Worm (Caenorhabditis elegans) whole organism, young adult: Measurements from ENCODE around the gene T19D7.6.

ENCODE experiments used
- F52B5.7 ChIP-seq: sonication (generic microtip); optimal IDR thresholded peaks from 2 replicates; lab custom pipeline; 2016; ENCODE audit warnings: mild to moderate bottlenecking, missing genetic modification characterization, missing compliant biosample characterization
- ama-1 ChIP-seq, 3 experiments: fragments of 150-350 bp in 1 of 3; sonication (generic microtip) in 2 of 3; optimal IDR thresholded peaks; 2 replicates each; lab custom pipeline; 2014 to 2018; ENCODE audit warnings: missing biosample characterization in 2 of 3, missing genetic modification characterization in 2 of 3, missing genetic modification reagents in 2 of 3
- atf-7 ChIP-seq: sonication (generic microtip); optimal IDR thresholded peaks from 2 replicates; lab custom pipeline; 2017; ENCODE audit warnings: mild to moderate bottlenecking, missing genetic modification characterization, missing compliant biosample characterization
- die-1 ChIP-seq: sonication (generic microtip); optimal IDR thresholded peaks from 2 replicates; lab custom pipeline; 2016; ENCODE audit warnings: missing genotype, mild to moderate bottlenecking, missing genetic modification characterization, missing compliant biosample characterization
- lin-26 ChIP-seq: fragments of 200-800 bp; sonication (Bioruptor generic); IDR thresholded peaks from 2 replicates; pipeline ENCODE4 v1.3.6; 2022; ENCODE audit warnings: missing genetic modification reagents, missing genetic modification characterization, missing compliant biosample characterization
- lin-54 ChIP-seq: fragments of 200-800 bp; sonication (Bioruptor generic); optimal IDR thresholded peaks from 2 replicates; lab custom pipeline; 2018; ENCODE audit warnings: mild to moderate bottlenecking, missing genetic modification characterization, missing compliant biosample characterization
- nfya-2 ChIP-seq: fragments of 200-800 bp; sonication (Bioruptor generic); IDR thresholded peaks from 2 replicates; pipeline ENCODE4 v1.3.6; 2022; ENCODE audit warnings: missing genetic modification reagents, missing genetic modification characterization, missing compliant biosample characterization
- pbrm-1 ChIP-seq: fragments of 200-800 bp; sonication (Bioruptor generic); IDR thresholded peaks from 2 replicates; pipeline ENCODE4 v1.3.6; 2022; ENCODE audit warnings: missing genetic modification reagents, missing genetic modification characterization, missing compliant biosample characterization
- pha-4 ChIP-seq: fragments of 150-350 bp; sonication (generic microtip); optimal IDR thresholded peaks from 2 replicates; lab custom pipeline; 2014; ENCODE audit warnings: missing biosample characterization, missing genetic modification reagents, missing genetic modification characterization
- sdz-38 ChIP-seq: sonication (generic microtip); optimal IDR thresholded peaks from 2 replicates; lab custom pipeline; 2016; ENCODE audit warnings: missing genotype, missing genetic modification characterization, missing compliant biosample characterization
- snpc-4 ChIP-seq, 5 experiments: fragments of 150-350 bp in 1 of 5; sonication (generic microtip) in 4 of 5; optimal IDR thresholded peaks; 2 replicates each; lab custom pipeline; 2014 to 2018; ENCODE audit warnings: missing genetic modification characterization in 5 of 5, missing biosample characterization in 3 of 5, antibody characterized with exemption in 2 of 5, mild to moderate bottlenecking in 2 of 5, missing compliant biosample characterization in 2 of 5, missing genotype in 2 of 5, moderate library complexity in 2 of 5, missing genetic modification reagents in 1 of 5

DNA sequence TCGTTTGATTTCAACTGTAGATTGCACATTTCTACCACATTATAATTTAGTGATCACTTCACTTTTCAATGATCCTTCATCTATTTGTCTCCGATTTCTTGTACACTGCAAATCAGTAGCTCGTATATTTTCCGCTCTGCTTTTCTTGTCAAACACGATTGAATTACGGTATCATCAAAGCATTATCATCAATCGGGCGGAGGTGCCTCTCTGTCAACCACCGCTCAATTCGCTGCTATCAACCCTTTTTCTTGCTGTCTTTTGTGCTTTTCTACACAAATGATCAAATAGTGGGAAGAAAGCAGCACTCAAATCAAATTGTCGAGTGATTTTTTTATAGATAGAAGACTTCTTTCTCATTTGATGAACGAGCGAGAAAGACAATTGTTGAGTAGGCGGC, 33.0 kb downstream of the T19D7.6 start:
- TF ChIP-seq lin-26 (GFP tag; lab: Robert Waterston, UW) (no peak), pha-4 (tag; lab: Kevin White, UChicago) (no peak), ama-1 (optimal IDR thresholded peaks at IDR 0.05; lab: Kevin White, UChicago) (no peak), ama-1 (GFP tag; optimal IDR thresholded peaks at IDR 0.05; lab: Kevin White, UChicago) (no peak), F52B5.7 (tag; lab: Kevin White, UChicago) (no peak), pbrm-1 (GFP tag; lab: Robert Waterston, UW) (no peak), nfya-2 (no peak), lin-54 (GFP tag; lab: Kevin White, UChicago) (no peak), atf-7 (no peak), die-1 (tag; lab: Kevin White, UChicago) (no peak), snpc-4 (GFP tag; optimal IDR thresholded peaks at IDR 0.05; lab: Kevin White, UChicago) (no peak), snpc-4 (tag; optimal IDR thresholded peaks at IDR 0.05; lab: Kevin White, UChicago) (no peak), sdz-38 (no peak)
